Fruit fly (Drosophila melanogaster): Measurements from ENCODE around the gene CG13654.

The CG13654 gene

dm6 chr3R:25238771-25239700 lies 39.4 kb downstream of the CG13654 start:
- no peak for TF ChIP-seq CG8301 (tag; optimal IDR thresholded peaks at IDR 0.05)
- peak; percentile 22 for TF ChIP-seq CG15710 (tag; optimal IDR thresholded peaks at IDR 0.05)
- peak; percentile 33 for TF ChIP-seq CG9948 (tag; optimal IDR thresholded peaks at IDR 0.05)
- no peak for TF ChIP-seq rn (GFP tag; IDR thresholded peaks at IDR 0.05)
- TF ChIP-seq EcR (GFP tag; optimal IDR thresholded peaks at IDR 0.05): peak; percentile 94
- peak; percentile 3 for TF ChIP-seq CG17806 (tag; optimal IDR thresholded peaks at IDR 0.05)
- TF ChIP-seq Snoo (tag; optimal IDR thresholded peaks at IDR 0.05): no peak
- peak; percentile 60 for TF ChIP-seq CG8159 (tag; optimal IDR thresholded peaks at IDR 0.05)
- TF ChIP-seq CG10348 (GFP tag; IDR thresholded peaks at IDR 0.05): no peak
- TF ChIP-seq CG4496 (GFP tag; IDR thresholded peaks at IDR 0.05): no peak
- TF ChIP-seq Pif1A (GFP tag; optimal IDR thresholded peaks at IDR 0.05): no peak
- TF ChIP-seq CG34367 (tag; optimal IDR thresholded peaks at IDR 0.05): peak; percentile 11

dm6 chr3R:25239880-25240279 lies 40.3 kb downstream of the CG13654 start, which contains the start of gene to:
Gene to, plus strand, starts transcription at chr3R:25240180.
- TF ChIP-seq CG32121 (GFP tag; IDR thresholded peaks at IDR 0.05) (no peak), CG12605 (GFP tag; IDR thresholded peaks at IDR 0.05) (no peak), CG13204 (GFP tag; optimal IDR thresholded peaks at IDR 0.05) (no peak), CG15710 (tag; optimal IDR thresholded peaks at IDR 0.05) (no peak), CG8159 (tag; optimal IDR thresholded peaks at IDR 0.05) (no peak), CG8301 (tag; optimal IDR thresholded peaks at IDR 0.05) (no peak), CG9948 (tag; optimal IDR thresholded peaks at IDR 0.05) (no peak), CG10348 (GFP tag; IDR thresholded peaks at IDR 0.05) (no peak), D1 (tag; optimal IDR thresholded peaks at IDR 0.05) (no peak), EcR (GFP tag; optimal IDR thresholded peaks at IDR 0.05) (no peak), CG34367 (tag; optimal IDR thresholded peaks at IDR 0.05) (no peak), Pif1A (GFP tag; optimal IDR thresholded peaks at IDR 0.05) (no peak), rn (GFP tag; IDR thresholded peaks at IDR 0.05) (no peak), Snoo (tag; optimal IDR thresholded peaks at IDR 0.05) (no peak), Ets98B (GFP tag; IDR thresholded peaks at IDR 0.05) (no peak), CG17806 (tag; optimal IDR thresholded peaks at IDR 0.05) (no peak)

dm6 chr3R:25241507-25242070 lies 42.0 kb downstream of the CG13654 start, which contains the start of gene CG11854:
Gene CG11854, plus strand, starts transcription at chr3R:25242020.
- TF ChIP-seq CG8301 (tag; optimal IDR thresholded peaks at IDR 0.05): no peak
- peak; percentile 67 for TF ChIP-seq EcR (GFP tag; optimal IDR thresholded peaks at IDR 0.05)
- no peak for TF ChIP-seq CG14655 (GFP tag; optimal IDR thresholded peaks at IDR 0.05)
- TF ChIP-seq CG34367 (tag; optimal IDR thresholded peaks at IDR 0.05): no peak
- TF ChIP-seq CG8159 (tag; optimal IDR thresholded peaks at IDR 0.05): no peak

- peak; percentile 81 for TF ChIP-seq EcR (GFP tag; optimal IDR thresholded peaks at IDR 0.05)
- TF ChIP-seq Pif1B (GFP tag; optimal IDR thresholded peaks at IDR 0.05): no peak
These were observed 45.6 kb downstream of the CG13654 start, which contains the start of gene bam for dm6 chr3R:25245052-25245813. Gene bam, minus strand, starts transcription at chr3R:25245109.

- no peak for TF ChIP-seq Pif1B (GFP tag; optimal IDR thresholded peaks at IDR 0.05)
- TF ChIP-seq Pif1A (GFP tag; optimal IDR thresholded peaks at IDR 0.05): peak; percentile 92
- TF ChIP-seq fd96Ca (GFP tag; IDR thresholded peaks at IDR 0.05): no peak; the same call in 1 of the 3 replicates
- peak; percentile 91 for TF ChIP-seq CG34367 (tag; optimal IDR thresholded peaks at IDR 0.05)
- TF ChIP-seq CG32121 (GFP tag; IDR thresholded peaks at IDR 0.05): peak; percentile 67
- no peak for TF ChIP-seq EcR (GFP tag; optimal IDR thresholded peaks at IDR 0.05)
- TF ChIP-seq Snoo (tag; optimal IDR thresholded peaks at IDR 0.05): peak; percentile 98
- peak; percentile 81 for TF ChIP-seq CG8159 (tag; optimal IDR thresholded peaks at IDR 0.05)
- TF ChIP-seq CG15710 (tag; optimal IDR thresholded peaks at IDR 0.05): peak; percentile 90
- no peak for TF ChIP-seq CG8301 (tag; optimal IDR thresholded peaks at IDR 0.05)
- TF ChIP-seq CG9948 (tag; optimal IDR thresholded peaks at IDR 0.05): peak; percentile 67
- peak; percentile 71 for TF ChIP-seq CG17806 (tag; optimal IDR thresholded peaks at IDR 0.05)
- peak; percentile 32; the same call in 1 of the 2 replicates for TF ChIP-seq CG10348 (GFP tag; IDR thresholded peaks at IDR 0.05)
- no peak for TF ChIP-seq CG13204 (GFP tag; optimal IDR thresholded peaks at IDR 0.05)
- TF ChIP-seq CG12605 (GFP tag; IDR thresholded peaks at IDR 0.05): peak; percentile 89
- peak; percentile 80 for TF ChIP-seq gl (tag; optimal IDR thresholded peaks at IDR 0.05)
- no peak for TF ChIP-seq D1 (tag; optimal IDR thresholded peaks at IDR 0.05)
- peak; percentile 86 for TF ChIP-seq Ets98B (GFP tag; IDR thresholded peaks at IDR 0.05)
- TF ChIP-seq CG4496 (GFP tag; IDR thresholded peaks at IDR 0.05): peak; percentile 97
- TF ChIP-seq CG14655 (GFP tag; optimal IDR thresholded peaks at IDR 0.05): no peak
- peak; percentile 87 for TF ChIP-seq rn (GFP tag; IDR thresholded peaks at IDR 0.05)
These were observed 47.8 kb downstream of the CG13654 start, which contains the start of the genes RpS27 and Nup37 for dm6 chr3R:25247379-25247869. Gene RpS27, minus strand, starts transcription at chr3R:25247514. Gene Nup37, plus strand, starts transcription at chr3R:25247658.

Measured in whole organism, pupa.